Worm (Caenorhabditis elegans) whole organism, L1 larva: Measurements from ENCODE around the gene F14D7.6.

Source experiments
- ceh-82 ChIP-seq, 3 experiments: fragments of 150-350 bp in 1 of 3; sonication (generic microtip) in 2 of 3; optimal IDR thresholded peaks; 2 replicates each; lab custom pipeline; 2014 to 2017; ENCODE audit warnings: missing biosample characterization in 3 of 3, missing genetic modification characterization in 3 of 3
- dpl-1 ChIP-seq, 3 experiments: fragments of 150-350 bp in 2 of 3; sonication (generic microtip) in 1 of 3; optimal IDR thresholded peaks; 2 replicates each; lab custom pipeline; 2014 to 2017; ENCODE audit warnings: missing biosample characterization in 3 of 3, missing genetic modification characterization in 3 of 3, missing genetic modification reagents in 3 of 3
- lin-15B ChIP-seq: fragments of 150-350 bp; sonication (generic microtip); optimal IDR thresholded peaks from 3 replicates; lab custom pipeline; 2014; ENCODE audit warnings: missing biosample characterization, missing genetic modification characterization
- lin-39 ChIP-seq: fragments of 150-350 bp; optimal IDR thresholded peaks from 2 replicates; lab custom pipeline; 2014; ENCODE audit warnings: missing biosample characterization, missing genetic modification reagents, missing genetic modification characterization
- pag-3 ChIP-seq: sonication (generic microtip); optimal IDR thresholded peaks from 2 replicates; lab custom pipeline; 2017; ENCODE audit warnings: missing genetic modification characterization, mild to moderate bottlenecking, missing compliant biosample characterization, antibody characterized with exemption, borderline replicate concordance; ENCODE audit not compliant: insufficient read depth
- rnt-1 ChIP-seq: sonication (generic microtip); optimal IDR thresholded peaks from 2 replicates; lab custom pipeline; 2016; ENCODE audit warnings: mild to moderate bottlenecking, missing genetic modification characterization, moderate library complexity, missing compliant biosample characterization
- skn-1 ChIP-seq: fragments of 150-350 bp; optimal IDR thresholded peaks from 2 replicates; lab custom pipeline; 2014; ENCODE audit warnings: missing biosample characterization, missing genetic modification characterization
- swsn-7 ChIP-seq: sonication (generic microtip); optimal IDR thresholded peaks from 2 replicates; lab custom pipeline; 2016; ENCODE audit warnings: missing genetic modification characterization, missing compliant biosample characterization
- tbx-2 ChIP-seq: sonication (generic microtip); optimal IDR thresholded peaks from 2 replicates; lab custom pipeline; 2016; ENCODE audit warnings: missing genetic modification characterization, missing compliant biosample characterization
- zag-1 ChIP-seq: fragments of 150-350 bp; optimal IDR thresholded peaks from 2 replicates; lab custom pipeline; 2014; ENCODE audit warnings: missing biosample characterization, missing genetic modification characterization
- zip-4 ChIP-seq: fragments of 200-800 bp; sonication (Bioruptor generic); optimal IDR thresholded peaks from 2 replicates; lab custom pipeline; 2018; ENCODE audit warnings: mild to moderate bottlenecking, missing genetic modification characterization, moderate library complexity, missing compliant biosample characterization

DNA sequence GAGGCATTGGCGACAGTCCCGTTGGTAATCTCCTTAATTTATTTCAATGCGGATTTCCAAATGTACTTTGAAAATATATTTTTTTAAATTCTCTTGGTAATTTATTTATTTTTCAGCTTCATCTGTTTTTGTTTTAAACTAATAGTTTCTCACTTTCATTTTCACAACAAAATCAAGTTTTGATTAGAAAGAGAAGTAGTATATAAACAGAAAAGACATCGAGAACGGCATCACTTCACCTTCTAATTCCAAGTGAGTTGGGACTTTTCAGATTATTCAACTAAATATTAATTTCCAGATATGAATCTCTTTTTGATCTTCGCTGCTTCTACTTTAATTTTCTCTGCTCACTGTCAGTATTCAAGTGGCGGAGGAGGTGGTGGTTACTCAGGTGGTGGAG lies 19.0 kb downstream of the F14D7.6 start, which contains the start of gene F47B8.14:
- TF ChIP-seq lin-15B (tag; lab: Kevin White, UChicago), result no peak
- TF ChIP-seq rnt-1 (tag; lab: Kevin White, UChicago), result no peak
- no peak for TF ChIP-seq zip-4 (GFP tag; lab: Kevin White, UChicago)
- no peak for TF ChIP-seq dpl-1 (GFP tag; optimal IDR thresholded peaks at IDR 0.05; lab: Kevin White, UChicago)
- TF ChIP-seq swsn-7 (tag; lab: Kevin White, UChicago), result no peak
- no peak for TF ChIP-seq tbx-2 (tag; lab: Kevin White, UChicago)
- TF ChIP-seq pag-3 (tag; lab: Kevin White, UChicago), result no peak
- no peak for TF ChIP-seq ceh-82 (tag; optimal IDR thresholded peaks at IDR 0.05; lab: Kevin White, UChicago)
- TF ChIP-seq zag-1, result no peak
- TF ChIP-seq skn-1 (tag; lab: Kevin White, UChicago), result no peak
- TF ChIP-seq lin-39 (tag; lab: Kevin White, UChicago), result no peak
